Worm (Caenorhabditis elegans) whole organism, L3 larva: ENCODE results near the gene col-93.

Experiments
- nfya-1 ChIP-seq: sonication (generic microtip); optimal IDR thresholded peaks from 2 replicates; lab custom pipeline; 2017; ENCODE audit warnings: missing genetic modification characterization, mild to moderate bottlenecking, missing compliant biosample characterization, antibody characterized with exemption, moderate library complexity; ENCODE audit not compliant: insufficient read depth
- nhr-11 ChIP-seq: fragments of 150-350 bp; optimal IDR thresholded peaks from 2 replicates; lab custom pipeline; 2014; ENCODE audit warnings: missing biosample characterization, missing genetic modification characterization
- nhr-12 ChIP-seq: fragments of 150-350 bp; optimal IDR thresholded peaks from 2 replicates; lab custom pipeline; 2014; ENCODE audit warnings: missing biosample characterization, missing genetic modification characterization
- nhr-28 ChIP-seq: fragments of 150-350 bp; optimal IDR thresholded peaks from 2 replicates; lab custom pipeline; 2014; ENCODE audit warnings: missing biosample characterization, missing genetic modification characterization
- sea-2 ChIP-seq: fragments of 150-350 bp; sonication (generic microtip); optimal IDR thresholded peaks from 4 replicates; lab custom pipeline; 2014; ENCODE audit warnings: missing biosample characterization, missing genetic modification reagents, missing genetic modification characterization

ce11 chrIII:10962910-10963309 lies 22.5 kb downstream of the col-93 start:
- TF ChIP-seq nfya-1 (tag; lab: Kevin White, UChicago) (no peak), nhr-11 (tag; lab: Kevin White, UChicago) (no peak), sea-2 (GFP tag; lab: Kevin White, UChicago) (no peak), nhr-28 (no peak), nhr-12 (tag; lab: Kevin White, UChicago) (no peak)
